Worm (Caenorhabditis elegans): ENCODE data around the gene C46A5.4.

Gene C46A5.4

ce11 chrIV:7728402-7728963, 28.7 kb downstream of the C46A5.4 start, which contains the start of gene sucg-1:
sucg-1 (plus strand) TSS chrIV:7728913.
- TF ChIP-seq ces-1 (GFP tag; optimal IDR thresholded peaks at IDR 0.05) (peak; percentile 2), mep-1 (tag; optimal IDR thresholded peaks at IDR 0.05) (no peak), cnd-1 (tag; optimal IDR thresholded peaks at IDR 0.05) (no peak), mab-5 (tag; optimal IDR thresholded peaks at IDR 0.05) (no peak)

DNA sequence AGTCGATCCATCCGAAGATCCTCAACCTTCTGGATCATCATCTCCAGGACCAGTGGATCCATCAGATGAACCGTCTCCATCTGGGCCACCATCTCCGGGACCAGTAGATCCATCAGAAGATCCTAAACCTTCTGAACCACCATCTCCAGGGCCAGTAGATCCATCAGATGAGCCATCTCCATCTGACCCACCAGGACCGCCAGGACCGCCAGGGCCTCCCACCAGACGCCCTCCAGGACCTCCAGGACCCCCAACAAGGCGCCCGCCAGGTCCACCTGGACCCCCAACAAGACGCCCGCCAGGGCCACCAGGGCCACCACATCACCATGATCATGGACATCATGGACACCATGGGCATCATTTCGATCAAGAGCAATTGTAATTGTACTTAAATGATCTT, 29.9 kb downstream of the C46A5.4 start:
- TF ChIP-seq hlh-1 (tag; optimal IDR thresholded peaks at IDR 0.05) = no peak
- no peak for TF ChIP-seq unc-120 (tag; optimal IDR thresholded peaks at IDR 0.05; ENCODE audit: poor library complexity, severe bottlenecking)
- TF ChIP-seq sptf-1 (tag; optimal IDR thresholded peaks at IDR 0.05) = no peak
- no peak for TF ChIP-seq cnd-1 (tag; optimal IDR thresholded peaks at IDR 0.05)
- TF ChIP-seq mab-5 (tag; optimal IDR thresholded peaks at IDR 0.05) = no peak
- no peak for TF ChIP-seq ces-1 (GFP tag; optimal IDR thresholded peaks at IDR 0.05)
- no peak for TF ChIP-seq snpc-4 (tag; optimal IDR thresholded peaks at IDR 0.05)
- TF ChIP-seq elt-1 (tag; optimal IDR thresholded peaks at IDR 0.05; ENCODE audit: borderline replicate concordance, insufficient read depth) = no peak
- TF ChIP-seq ceh-43 (GFP tag; optimal IDR thresholded peaks at IDR 0.05) = no peak
- TF ChIP-seq lin-13 (tag; optimal IDR thresholded peaks at IDR 0.05) = no peak
- TF ChIP-seq ceh-83 (GFP tag; optimal IDR thresholded peaks at IDR 0.05) = no peak

DNA sequence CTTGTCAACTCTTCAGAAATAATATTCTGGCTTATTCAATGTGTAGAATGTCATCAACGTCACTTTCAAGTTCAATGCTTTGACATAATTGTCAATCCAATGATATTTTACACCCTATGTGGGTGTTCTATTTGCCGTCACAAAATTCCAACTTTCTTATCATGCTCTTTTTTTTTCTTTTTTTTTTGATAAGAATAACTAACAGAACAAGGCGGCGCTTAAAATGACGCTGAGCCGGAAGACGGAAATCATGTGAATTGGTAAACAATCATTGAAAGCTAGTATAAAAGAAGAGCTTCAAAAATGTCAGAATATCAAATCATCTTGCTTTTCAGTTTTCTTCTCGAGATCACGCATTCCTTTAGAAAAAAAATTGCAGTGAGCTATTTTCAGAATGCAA, 30.8 kb downstream of the C46A5.4 start, which contains the start of gene C50F7.5:
TSS of gene C50F7.5 (plus strand) at position 395 of the 400 bp plus-strand sequence.
- no peak for TF ChIP-seq unc-120 (tag; optimal IDR thresholded peaks at IDR 0.05; ENCODE audit: poor library complexity, severe bottlenecking)
- no peak for TF ChIP-seq lsy-2 (tag; optimal IDR thresholded peaks at IDR 0.05)
- TF ChIP-seq lin-13 (tag; optimal IDR thresholded peaks at IDR 0.05) = no peak
- TF ChIP-seq sptf-1 (tag; optimal IDR thresholded peaks at IDR 0.05) = no peak
- no peak for TF ChIP-seq cnd-1 (tag; optimal IDR thresholded peaks at IDR 0.05)

DNA sequence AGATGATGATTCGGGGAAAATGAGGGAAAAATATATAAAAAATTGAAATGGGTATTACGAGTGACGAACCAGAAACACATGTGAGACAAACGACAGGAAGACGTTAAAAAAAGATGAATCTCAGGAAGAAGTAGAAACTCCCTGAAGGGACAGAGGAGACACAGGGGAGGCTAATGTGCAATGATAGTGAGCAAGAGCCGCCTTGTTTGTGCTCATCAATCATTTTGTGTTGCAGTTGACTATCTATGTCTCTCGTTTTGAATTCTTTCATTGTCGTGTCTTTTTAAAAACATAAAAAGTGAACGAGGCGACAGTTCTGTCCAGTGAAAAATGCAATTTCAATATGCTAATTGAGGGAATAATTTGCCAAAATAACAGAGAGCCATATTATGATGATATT, 32.2 kb downstream of the C46A5.4 start:
- TF ChIP-seq lin-13 (tag; optimal IDR thresholded peaks at IDR 0.05) (no peak), ceh-39 (tag; optimal IDR thresholded peaks at IDR 0.05) (no peak), nhr-76 (tag; optimal IDR thresholded peaks at IDR 0.05) (no peak), mab-5 (tag; optimal IDR thresholded peaks at IDR 0.05) (no peak), cnd-1 (tag; optimal IDR thresholded peaks at IDR 0.05) (no peak), unc-120 (tag; optimal IDR thresholded peaks at IDR 0.05; ENCODE audit: poor library complexity, severe bottlenecking) (no peak), sem-2 (GFP tag; optimal IDR thresholded peaks at IDR 0.05) (no peak), lsy-2 (tag; optimal IDR thresholded peaks at IDR 0.05) (no peak), ham-2 (GFP tag; optimal IDR thresholded peaks at IDR 0.05) (no peak)

DNA sequence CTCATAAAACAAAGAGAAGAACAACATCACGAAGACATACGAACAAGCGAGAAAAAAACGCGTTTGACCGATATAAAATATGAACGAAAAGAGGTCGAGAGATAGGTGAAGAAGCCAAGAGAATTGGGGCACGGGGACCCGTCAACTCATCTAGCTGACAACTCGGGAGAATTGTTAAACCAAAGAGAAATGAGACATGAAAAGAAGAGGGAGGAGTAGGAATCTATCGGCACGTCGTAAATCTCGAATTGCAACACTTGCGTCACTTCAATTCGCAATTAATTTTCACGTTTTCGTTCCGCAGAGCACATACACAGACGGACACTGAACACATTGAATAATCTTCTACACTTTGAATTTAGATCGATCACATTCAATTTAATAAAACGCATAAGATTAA, 33.6 kb downstream of the C46A5.4 start:
- TF ChIP-seq blmp-1 (tag; optimal IDR thresholded peaks at IDR 0.05) = no peak
- TF ChIP-seq mab-5 (tag; optimal IDR thresholded peaks at IDR 0.05) = peak; percentile 5
- no peak for TF ChIP-seq mep-1 (tag; optimal IDR thresholded peaks at IDR 0.05)
- TF ChIP-seq unc-62 (GFP tag; optimal IDR thresholded peaks at IDR 0.05) = peak; percentile 95
- TF ChIP-seq flh-1 (GFP tag; optimal IDR thresholded peaks at IDR 0.05) = no peak

DNA sequence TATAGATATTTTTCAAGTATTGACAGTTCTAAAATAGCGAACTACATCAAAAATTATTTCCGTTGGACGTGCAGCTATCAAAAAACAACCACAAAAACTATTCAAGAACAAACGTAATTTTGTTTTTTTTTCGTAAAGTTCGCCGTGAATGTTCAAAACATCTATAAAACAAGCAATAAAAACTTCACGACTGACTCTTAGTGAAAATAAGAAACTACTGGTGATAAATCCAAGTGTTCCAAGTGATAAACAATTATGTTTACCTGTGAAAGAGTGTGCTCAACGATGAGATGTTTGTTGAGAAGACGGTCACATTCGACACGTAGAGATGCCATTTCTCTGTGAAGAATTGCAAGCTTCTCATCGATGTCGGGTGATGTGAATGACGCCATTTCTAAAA, 34.3 kb downstream of the C46A5.4 start, which contains the start of gene C50F7.6:
TSS of gene C50F7.6 (minus strand) at position 394 of the 400 bp plus-strand sequence.
- no peak for TF ChIP-seq ham-2 (GFP tag; optimal IDR thresholded peaks at IDR 0.05)

- TF ChIP-seq snpc-4 (tag; optimal IDR thresholded peaks at IDR 0.05) (no peak), nhr-76 (tag; optimal IDR thresholded peaks at IDR 0.05) (no peak), nhr-12 (tag; optimal IDR thresholded peaks at IDR 0.05) (no peak), elt-1 (tag; optimal IDR thresholded peaks at IDR 0.05; ENCODE audit: borderline replicate concordance, insufficient read depth) (no peak), nhr-237 (tag; optimal IDR thresholded peaks at IDR 0.05) (no peak)
Observed at ce11 chrIV:7717916-7718315, 39.2 kb downstream of the C46A5.4 start, which contains the start of gene F33D4.6. F33D4.6 (minus strand) TSS chrIV:7718016.

DNA sequence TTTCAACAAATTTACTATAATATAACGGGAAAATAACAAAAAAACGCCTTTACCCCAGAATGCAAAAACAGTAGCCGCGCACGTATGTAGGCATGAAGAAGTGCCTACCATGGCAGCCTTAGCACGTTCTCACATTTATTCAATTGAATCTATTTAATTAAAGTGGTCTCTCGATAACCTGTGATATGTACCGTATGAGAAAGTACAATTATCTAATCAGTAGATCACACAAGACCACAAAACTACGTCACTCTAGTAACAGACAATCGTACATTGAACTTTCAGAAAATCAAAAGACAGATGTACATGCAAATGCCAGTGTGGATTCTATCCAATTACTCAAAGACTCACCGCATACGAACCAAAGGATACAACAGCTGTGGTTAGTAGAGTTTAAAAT, 44.9 kb downstream of the C46A5.4 start:
- TF ChIP-seq blmp-1 (tag; optimal IDR thresholded peaks at IDR 0.05) = no peak
- TF ChIP-seq bed-3 (GFP tag; optimal IDR thresholded peaks at IDR 0.05) = no peak
- TF ChIP-seq drap-1 (GFP tag; optimal IDR thresholded peaks at IDR 0.05) = no peak
- no peak for TF ChIP-seq lsy-2 (tag; optimal IDR thresholded peaks at IDR 0.05)
- TF ChIP-seq unc-120 (tag; optimal IDR thresholded peaks at IDR 0.05; ENCODE audit: poor library complexity, severe bottlenecking) = no peak

Measured in whole organism, mixed stage, embryonic.